Worm (Caenorhabditis elegans) whole organism, L4/young adult: ENCODE measurements around the gene lgc-26.

ENCODE experiments used
- W03F9.2 ChIP-seq: fragments of 150-350 bp; optimal IDR thresholded peaks from 2 replicates; lab custom pipeline; 2014; ENCODE audit warnings: missing biosample characterization, missing genetic modification characterization
- dao-5 ChIP-seq: sonication (generic microtip); optimal IDR thresholded peaks from 2 replicates; lab custom pipeline; 2016; ENCODE audit warnings: missing genotype, missing genetic modification characterization, moderate library complexity, missing compliant biosample characterization

ce11 chrV:320009-320408 is 51.9 kb downstream of the lgc-26 start:
- TF ChIP-seq dao-5 (tag; lab: Kevin White, UChicago) (no peak), W03F9.2 (tag; lab: Kevin White, UChicago) (no peak)
